Fruit fly (Drosophila melanogaster) whole organism, adult: ENCODE measurements around the gene CG5421.

Experiments used
- CG11617 ChIP-seq: fragments of 200-800 bp; sonication (Bioruptor generic); optimal IDR thresholded peaks from 2 replicates; lab custom pipeline; 2017; ENCODE audit warnings: mild to moderate bottlenecking, missing biosample characterization, missing genetic modification reagents, missing genetic modification characterization
- CG12768 ChIP-seq: fragments of 200-800 bp; sonication (Bioruptor generic); optimal IDR thresholded peaks from 2 replicates; lab custom pipeline; 2017; ENCODE audit warnings: missing biosample characterization, missing genetic modification characterization, mild to moderate bottlenecking, moderate library complexity, missing genetic modification reagents
- CG14711 ChIP-seq: fragments of 200-800 bp; sonication (Bioruptor generic); optimal IDR thresholded peaks from 2 replicates; lab custom pipeline; 2018; ENCODE audit warnings: missing biosample characterization, mild to moderate bottlenecking, missing genetic modification characterization, moderate library complexity
- CG1620 ChIP-seq: fragments of 200-800 bp; sonication (Bioruptor generic); optimal IDR thresholded peaks from 2 replicates; lab custom pipeline; 2016; ENCODE audit warnings: missing biosample characterization, missing genetic modification characterization
- CG33017 ChIP-seq: fragments of 200-800 bp; sonication (Bioruptor generic); optimal IDR thresholded peaks from 2 replicates; lab custom pipeline; 2018; ENCODE audit warnings: missing biosample characterization, mild to moderate bottlenecking, missing genetic modification characterization, moderate library complexity
- CG5204 ChIP-seq: fragments of 200-800 bp; sonication (Bioruptor generic); optimal IDR thresholded peaks from 2 replicates; lab custom pipeline; 2016; ENCODE audit warnings: missing biosample characterization, missing genetic modification characterization
- CG7045 ChIP-seq: fragments of 200-800 bp; sonication (Bioruptor generic); optimal IDR thresholded peaks from 2 replicates; lab custom pipeline; 2017; ENCODE audit warnings: missing biosample characterization, mild to moderate bottlenecking, missing genetic modification characterization
- CG7101 ChIP-seq: fragments of 200-800 bp; sonication (Bioruptor generic); optimal IDR thresholded peaks from 2 replicates; lab custom pipeline; 2018; ENCODE audit warnings: missing biosample characterization, mild to moderate bottlenecking, missing genetic modification characterization, moderate library complexity
- Clk ChIP-seq: fragments of 200-800 bp; sonication (Bioruptor generic); optimal IDR thresholded peaks from 2 replicates; lab custom pipeline; 2017; ENCODE audit warnings: missing biosample characterization, missing genetic modification characterization
- Crg-1 ChIP-seq: fragments of 200-800 bp; sonication (Bioruptor generic); optimal IDR thresholded peaks from 2 replicates; lab custom pipeline; 2016; ENCODE audit warnings: missing biosample characterization, missing genetic modification characterization
- Hr96 ChIP-seq: fragments of 200-800 bp; sonication (Bioruptor generic); optimal IDR thresholded peaks from 2 replicates; lab custom pipeline; 2016; ENCODE audit warnings: missing biosample characterization, missing genetic modification characterization
- Mnt ChIP-seq: fragments of 200-800 bp; sonication (Bioruptor generic); optimal IDR thresholded peaks from 2 replicates; lab custom pipeline; 2016; ENCODE audit warnings: missing biosample characterization, mild to moderate bottlenecking, missing genetic modification characterization
- bab1 ChIP-seq: fragments of 200-800 bp; sonication (Bioruptor generic); optimal IDR thresholded peaks from 3 replicates; lab custom pipeline; 2019; ENCODE audit warnings: missing biosample characterization, mild to moderate bottlenecking, missing genetic modification characterization, moderate library complexity
- cic ChIP-seq: fragments of 200-800 bp; sonication (Bioruptor generic); optimal IDR thresholded peaks from 2 replicates; lab custom pipeline; 2017; ENCODE audit warnings: missing biosample characterization, mild to moderate bottlenecking, missing genetic modification characterization, moderate library complexity
- cnc ChIP-seq, 2 experiments: fragments of >200 bp; optimal IDR thresholded peaks; 2 replicates each; lab custom pipeline; 2017
- kay ChIP-seq: fragments of 200-800 bp; sonication (Bioruptor generic); peaks from one replicate; lab custom pipeline; 2016; ENCODE audit warnings: missing biosample characterization, missing genetic modification characterization, borderline replicate concordance
- ovo ChIP-seq: fragments of 200-800 bp; sonication (Bioruptor generic); optimal IDR thresholded peaks from 2 replicates; lab custom pipeline; 2016; ENCODE audit warnings: missing biosample characterization, missing genetic modification characterization
- pad ChIP-seq: fragments of 200-800 bp; sonication (Bioruptor generic); optimal IDR thresholded peaks from 3 replicates; lab custom pipeline; 2017; ENCODE audit warnings: missing biosample characterization, missing genetic modification characterization, mild to moderate bottlenecking, moderate library complexity, missing genetic modification reagents
- tj ChIP-seq: fragments of 200-800 bp; sonication (Bioruptor generic); optimal IDR thresholded peaks from 3 replicates; lab custom pipeline; 2017; ENCODE audit warnings: missing biosample characterization, mild to moderate bottlenecking, missing genetic modification characterization, moderate library complexity
- toe ChIP-seq: fragments of 200-800 bp; sonication (Bioruptor generic); optimal IDR thresholded peaks from 2 replicates; lab custom pipeline; 2016; ENCODE audit warnings: missing biosample characterization, missing genetic modification characterization

CG5421 gene

dm6 chr2L:12485897-12486615 is 38.1 kb upstream of the CG5421 start:
- no peak for TF ChIP-seq toe (GFP tag; lab: Kevin White, UChicago)
- no peak for TF ChIP-seq CG12768 (GFP tag; lab: Kevin White, UChicago)
- no peak for TF ChIP-seq Mnt (GFP tag; lab: Kevin White, UChicago)
- TF ChIP-seq ovo (GFP tag; lab: Kevin White, UChicago) = no peak
- no peak for TF ChIP-seq tj (GFP tag; lab: Kevin White, UChicago)
- TF ChIP-seq CG14711 (tag; lab: Kevin White, UChicago) = no peak
- TF ChIP-seq CG7045 = no peak
- TF ChIP-seq CG11617 (GFP tag; lab: Kevin White, UChicago) = no peak
- TF ChIP-seq Clk (GFP tag; lab: Kevin White, UChicago) = no peak
- TF ChIP-seq CG1620 = no peak
- no peak for TF ChIP-seq Crg-1 (GFP tag; lab: Kevin White, UChicago)
- TF ChIP-seq CG7101 = no peak
- TF ChIP-seq bab1 = no peak
- TF ChIP-seq kay (GFP tag; lab: Kevin White, UChicago) = no peak
- TF ChIP-seq CG5204 (GFP tag; lab: Kevin White, UChicago) = no peak
- no peak for TF ChIP-seq pad (GFP tag; lab: Kevin White, UChicago)
- TF ChIP-seq cic (GFP tag; lab: Kevin White, UChicago) = no peak

dm6 chr2L:12483866-12484554 is 36.1 kb upstream of the CG5421 start:
- TF ChIP-seq kay (GFP tag; lab: Kevin White, UChicago) (no peak), cnc (optimal IDR thresholded peaks at IDR 0.05; lab: Kevin White, UChicago) (no peak), CG7045 (peak; percentile 91), Hr96 (GFP tag; lab: Kevin White, UChicago) (peak; percentile 90), Crg-1 (GFP tag; lab: Kevin White, UChicago) (peak; percentile 85), CG5204 (GFP tag; lab: Kevin White, UChicago) (peak; percentile 93), bab1 (peak; percentile 96), tj (GFP tag; lab: Kevin White, UChicago) (peak; percentile 64), CG14711 (tag; lab: Kevin White, UChicago) (peak; percentile 86), toe (GFP tag; lab: Kevin White, UChicago) (peak; percentile 89), CG12768 (GFP tag; lab: Kevin White, UChicago) (peak; percentile 88), pad (GFP tag; lab: Kevin White, UChicago) (peak; percentile 79), Clk (GFP tag; lab: Kevin White, UChicago) (peak; percentile 78), CG11617 (GFP tag; lab: Kevin White, UChicago) (peak; percentile 90), CG7101 (peak; percentile 91), Mnt (GFP tag; lab: Kevin White, UChicago) (peak; percentile 74), CG33017 (tag; lab: Kevin White, UChicago) (peak; percentile 90), CG1620 (peak; percentile 92), ovo (GFP tag; lab: Kevin White, UChicago) (peak; percentile 77), cic (GFP tag; lab: Kevin White, UChicago) (peak; percentile 17)

dm6 chr2L:12483519-12483865 is 35.6 kb upstream of the CG5421 start:
- TF ChIP-seq tj (GFP tag; lab: Kevin White, UChicago) (peak; percentile 75), pad (GFP tag; lab: Kevin White, UChicago) (no peak)

- no peak for TF ChIP-seq CG14711 (tag; lab: Kevin White, UChicago)
- no peak for TF ChIP-seq Clk (GFP tag; lab: Kevin White, UChicago)
- no peak for TF ChIP-seq CG7101
- no peak for TF ChIP-seq CG33017 (tag; lab: Kevin White, UChicago)
- no peak for TF ChIP-seq tj (GFP tag; lab: Kevin White, UChicago)
- no peak for TF ChIP-seq CG11617 (GFP tag; lab: Kevin White, UChicago)
- no peak for TF ChIP-seq CG12768 (GFP tag; lab: Kevin White, UChicago)
- no peak for TF ChIP-seq Crg-1 (GFP tag; lab: Kevin White, UChicago)
- no peak for TF ChIP-seq cic (GFP tag; lab: Kevin White, UChicago)
- no peak for TF ChIP-seq Mnt (GFP tag; lab: Kevin White, UChicago)
- TF ChIP-seq CG7045 = no peak
- TF ChIP-seq cnc (optimal IDR thresholded peaks at IDR 0.05; lab: Kevin White, UChicago) = no peak
- TF ChIP-seq pad (GFP tag; lab: Kevin White, UChicago) = no peak
- no peak for TF ChIP-seq kay (GFP tag; lab: Kevin White, UChicago)
- no peak for TF ChIP-seq CG1620
- no peak for TF ChIP-seq toe (GFP tag; lab: Kevin White, UChicago)
- no peak for TF ChIP-seq CG5204 (GFP tag; lab: Kevin White, UChicago)
- TF ChIP-seq bab1 = no peak
- TF ChIP-seq Hr96 (GFP tag; lab: Kevin White, UChicago) = no peak
- no peak for TF ChIP-seq ovo (GFP tag; lab: Kevin White, UChicago)
These were observed 34.9 kb upstream of the CG5421 start for dm6 chr2L:12482723-12483342.

- TF ChIP-seq toe (GFP tag; lab: Kevin White, UChicago) (no peak), kay (GFP tag; lab: Kevin White, UChicago) (no peak), CG11617 (GFP tag; lab: Kevin White, UChicago) (no peak), CG5204 (GFP tag; lab: Kevin White, UChicago) (no peak)
These were observed 33.8 kb upstream of the CG5421 start for dm6 chr2L:12481758-12482157.
